Fruit fly (Drosophila melanogaster) whole organism, prepupa: Measurements from ENCODE around the gene CG31077.

Experiments used
- CG10631 ChIP-seq: fragments of 200-800 bp; sonication (Bioruptor generic); optimal IDR thresholded peaks from 2 replicates; lab custom pipeline; 2016; ENCODE audit warnings: missing biosample characterization, missing genetic modification characterization
- CG11762 ChIP-seq: fragments of 200-800 bp; sonication (Bioruptor generic); optimal IDR thresholded peaks from 3 replicates; lab custom pipeline; 2016; ENCODE audit warnings: missing biosample characterization, missing genetic modification characterization; ENCODE audit not compliant: insufficient read depth
- CG1621 ChIP-seq: fragments of 200-800 bp; sonication (Bioruptor generic); optimal IDR thresholded peaks from 3 replicates; lab custom pipeline; 2018; ENCODE audit warnings: missing biosample characterization, mild to moderate bottlenecking, missing genetic modification characterization
- CG8119 ChIP-seq: fragments of 200-800 bp; sonication (Bioruptor generic); IDR thresholded peaks from 3 replicates; pipeline ENCODE4 v1.3.6; 2022; ENCODE audit warnings: missing biosample characterization, missing genetic modification characterization
- Ets96B ChIP-seq: fragments of 200-800 bp; optimal IDR thresholded peaks from 2 replicates; lab custom pipeline; 2019; ENCODE audit warnings: missing biosample characterization, mild to moderate bottlenecking, missing genetic modification characterization, moderate library complexity
- ss ChIP-seq, 2 experiments: fragments of 200-800 bp; sonication (Bioruptor generic); optimal IDR thresholded peaks; 2 replicates in 1 of 2; 3 replicates in 1 of 2; lab custom pipeline; 2017 to 2018; ENCODE audit warnings: mild to moderate bottlenecking in 2 of 2, missing biosample characterization in 2 of 2, missing genetic modification characterization in 2 of 2, moderate library complexity in 1 of 2

DNA sequence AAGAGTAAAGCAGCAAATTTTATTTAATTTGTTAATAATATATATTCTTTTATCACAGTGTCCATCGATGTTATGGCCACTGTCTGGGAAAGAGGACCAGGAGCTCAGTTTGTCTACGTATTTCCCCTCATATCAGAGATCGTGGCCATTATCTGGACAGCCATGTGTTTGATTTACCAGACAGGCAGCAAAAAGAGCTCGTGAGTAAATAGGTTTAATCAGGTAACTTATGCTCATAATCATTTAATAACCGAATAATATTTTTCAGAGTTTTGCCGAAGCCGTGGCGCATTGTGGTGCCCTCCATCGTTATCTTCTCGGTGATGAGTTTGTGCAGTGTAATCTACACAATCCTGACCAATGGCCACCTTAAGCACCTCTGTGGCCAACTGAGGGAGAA lies 15.1 kb upstream of the CG31077 start:
- TF ChIP-seq CG1621 (no peak), CG10631 (GFP tag; lab: Kevin White, UChicago) (no peak), Ets96B (tag; lab: Kevin White, UChicago) (no peak), ss (GFP tag; optimal IDR thresholded peaks at IDR 0.05; lab: Kevin White, UChicago) (no peak), CG8119 (no peak), CG11762 (GFP tag; lab: Kevin White, UChicago) (no peak)
